Fruit fly (Drosophila melanogaster) whole organism, embryonic: ENCODE measurements around the gene MED14.

ENCODE experiments used
- BEAF-32 ChIP-seq: fragments of 200-800 bp; sonication (Bioruptor generic); optimal IDR thresholded peaks from 3 replicates; lab custom pipeline; 2017; ENCODE audit warnings: missing biosample characterization, missing genetic modification characterization, mild to moderate bottlenecking, moderate library complexity, missing genetic modification reagents
- CG10321 ChIP-seq: fragments of 200-800 bp; sonication (Bioruptor generic); IDR thresholded peaks from 2 replicates; pipeline ENCODE4 v1.3.6; 2022; ENCODE audit warnings: missing biosample characterization, missing genetic modification characterization
- CG10654 ChIP-seq: fragments of 200-800 bp; sonication (Bioruptor generic); optimal IDR thresholded peaks from 2 replicates; lab custom pipeline; 2016; ENCODE audit warnings: missing biosample characterization, missing genetic modification characterization
- CG11695 ChIP-seq: fragments of 200-800 bp; sonication (Bioruptor generic); IDR thresholded peaks from 3 replicates; pipeline ENCODE4 v1.3.6; 2022; ENCODE audit warnings: missing biosample characterization, missing genetic modification characterization
- CG11723 ChIP-seq: fragments of 200-800 bp; sonication (Bioruptor generic); optimal IDR thresholded peaks from 2 replicates; lab custom pipeline; 2017; ENCODE audit warnings: missing biosample characterization, mild to moderate bottlenecking, missing genetic modification characterization
- CG12155 ChIP-seq: fragments of 200-800 bp; sonication (Bioruptor generic); optimal IDR thresholded peaks from 3 replicates; lab custom pipeline; 2016; ENCODE audit warnings: missing biosample characterization, missing genetic modification characterization
- CG14050 ChIP-seq: fragments of 200-800 bp; sonication (Bioruptor generic); IDR thresholded peaks from 3 replicates; pipeline ENCODE4 v1.3.6; 2022; ENCODE audit warnings: missing biosample characterization, missing genetic modification characterization
- CG14667 ChIP-seq: fragments of 200-800 bp; sonication (Bioruptor generic); IDR thresholded peaks from 2 replicates; pipeline ENCODE4 v1.3.6; 2022; ENCODE audit warnings: missing biosample characterization, missing genetic modification characterization
- CG14860 ChIP-seq: fragments of 200-800 bp; sonication (Bioruptor generic); IDR thresholded peaks from 3 replicates; pipeline ENCODE4 v1.3.6; 2022; ENCODE audit warnings: missing biosample characterization, missing genetic modification characterization; ENCODE audit not compliant: partially characterized antibody
- CG1603 ChIP-seq: fragments of 200-800 bp; sonication (Bioruptor generic); optimal IDR thresholded peaks from 2 replicates; lab custom pipeline; 2019; ENCODE audit warnings: missing biosample characterization, mild to moderate bottlenecking, missing genetic modification characterization, moderate library complexity
- CG17612 ChIP-seq: fragments of 200-800 bp; sonication (Bioruptor generic); IDR thresholded peaks from 2 replicates; pipeline ENCODE4 v1.3.6; 2022; ENCODE audit warnings: missing biosample characterization, missing genetic modification characterization
- CG1792 ChIP-seq: fragments of 200-800 bp; sonication (Bioruptor generic); optimal IDR thresholded peaks from 2 replicates; lab custom pipeline; 2016; ENCODE audit warnings: missing biosample characterization, missing genetic modification characterization
- CG2199 ChIP-seq: fragments of 200-800 bp; sonication (Bioruptor generic); IDR thresholded peaks from 3 replicates; pipeline ENCODE4 v1.3.6; 2022; ENCODE audit warnings: missing biosample characterization, missing genetic modification characterization
- CG32767 ChIP-seq: fragments of 200-800 bp; sonication (Bioruptor generic); IDR thresholded peaks from 2 replicates; pipeline ENCODE4 v1.3.6; 2022; ENCODE audit warnings: missing biosample characterization, missing genetic modification characterization
- CG3407 ChIP-seq: fragments of 200-800 bp; sonication (Bioruptor generic); optimal IDR thresholded peaks from 2 replicates; lab custom pipeline; 2018; ENCODE audit warnings: missing biosample characterization, mild to moderate bottlenecking, missing genetic modification characterization
- CG4328 ChIP-seq: fragments of 200-800 bp; sonication (Bioruptor generic); optimal IDR thresholded peaks from 3 replicates; lab custom pipeline; 2017; ENCODE audit warnings: missing biosample characterization, missing genetic modification reagents, missing genetic modification characterization
- CG6175 ChIP-seq: fragments of 200-800 bp; sonication (Bioruptor generic); IDR thresholded peaks from 3 replicates; pipeline ENCODE4 v1.3.6; 2022; ENCODE audit warnings: missing biosample characterization, missing genetic modification characterization
- CG7839 ChIP-seq: fragments of 200-800 bp; sonication (Bioruptor generic); optimal IDR thresholded peaks from 3 replicates; lab custom pipeline; 2018; ENCODE audit warnings: missing biosample characterization, mild to moderate bottlenecking, missing genetic modification characterization, moderate library complexity
- CG9727 ChIP-seq: fragments of 200-800 bp; sonication (Bioruptor generic); optimal IDR thresholded peaks from 3 replicates; lab custom pipeline; 2017; ENCODE audit warnings: missing biosample characterization, mild to moderate bottlenecking, missing genetic modification characterization
- CHES-1-like ChIP-seq: fragments of 200-800 bp; sonication (Bioruptor generic); optimal IDR thresholded peaks from 2 replicates; lab custom pipeline; 2016; ENCODE audit warnings: missing biosample characterization, missing genetic modification characterization
- Camta ChIP-seq: fragments of 200-800 bp; sonication (Bioruptor generic); optimal IDR thresholded peaks from 2 replicates; lab custom pipeline; 2016; ENCODE audit warnings: missing biosample characterization, missing genetic modification characterization
- Fer3 ChIP-seq: fragments of 200-800 bp; sonication (Bioruptor generic); optimal IDR thresholded peaks from 2 replicates; lab custom pipeline; 2018; ENCODE audit warnings: missing biosample characterization, mild to moderate bottlenecking, missing genetic modification characterization, moderate library complexity
- Hr39 ChIP-seq: fragments of >200 bp; optimal IDR thresholded peaks from 2 replicates; lab custom pipeline; 2017
- Lhr ChIP-seq: fragments of 200-800 bp; sonication (Bioruptor generic); optimal IDR thresholded peaks from 3 replicates; lab custom pipeline; 2017; ENCODE audit warnings: mild to moderate bottlenecking, missing biosample characterization, missing genetic modification reagents, missing genetic modification characterization
- NC2β ChIP-seq: fragments of 200-800 bp; sonication (Bioruptor generic); optimal IDR thresholded peaks from 2 replicates; lab custom pipeline; 2016; ENCODE audit warnings: missing biosample characterization, missing genetic modification characterization
- Nf-YB ChIP-seq: fragments of 200-800 bp; sonication (Bioruptor generic); optimal IDR thresholded peaks from 3 replicates; lab custom pipeline; 2019; ENCODE audit warnings: missing biosample characterization, mild to moderate bottlenecking, missing genetic modification characterization, moderate library complexity
- NfI ChIP-seq: fragments of 200-800 bp; sonication (Bioruptor generic); optimal IDR thresholded peaks from 3 replicates; lab custom pipeline; 2018; ENCODE audit warnings: missing biosample characterization, mild to moderate bottlenecking, missing genetic modification characterization, moderate library complexity
- PHDP ChIP-seq: fragments of 200-800 bp; sonication (Bioruptor generic); optimal IDR thresholded peaks from 3 replicates; lab custom pipeline; 2018; ENCODE audit warnings: missing biosample characterization, mild to moderate bottlenecking, missing genetic modification characterization, moderate library complexity
- Sox102F ChIP-seq: fragments of 200-800 bp; sonication (Bioruptor generic); optimal IDR thresholded peaks from 2 replicates; lab custom pipeline; 2018; ENCODE audit warnings: missing biosample characterization, mild to moderate bottlenecking, missing genetic modification characterization, moderate library complexity
- TFAM ChIP-seq: fragments of 200-800 bp; sonication (Bioruptor generic); optimal IDR thresholded peaks from 2 replicates; lab custom pipeline; 2017; ENCODE audit warnings: missing biosample characterization, missing genetic modification characterization, inconsistent platforms
- ac ChIP-seq: fragments of 200-800 bp; sonication (Bioruptor generic); optimal IDR thresholded peaks from 3 replicates; lab custom pipeline; 2017; ENCODE audit warnings: missing biosample characterization, mild to moderate bottlenecking, missing genetic modification characterization
- ase ChIP-seq: fragments of 200-800 bp; sonication (Bioruptor generic); IDR thresholded peaks from 3 replicates; pipeline ENCODE4 v1.3.6; 2022; ENCODE audit warnings: missing biosample characterization, missing genetic modification characterization
- chn ChIP-seq: fragments of 200-800 bp; sonication (Bioruptor generic); optimal IDR thresholded peaks from 2 replicates; lab custom pipeline; 2016; ENCODE audit warnings: missing biosample characterization, missing genetic modification characterization
- croc ChIP-seq: fragments of 200-800 bp; sonication (Bioruptor generic); conservative IDR thresholded peaks from 3 replicates; pipeline ENCODE4 v1.3.6; 2022; ENCODE audit warnings: missing biosample characterization, missing genetic modification characterization
- dysf ChIP-seq: fragments of 200-800 bp; sonication (Bioruptor generic); IDR thresholded peaks from 3 replicates; pipeline ENCODE4 v1.3.6; 2022; ENCODE audit warnings: missing biosample characterization, missing genetic modification characterization
- exex ChIP-seq: fragments of 200-800 bp; sonication (Bioruptor generic); optimal IDR thresholded peaks from 4 replicates; lab custom pipeline; 2018; ENCODE audit warnings: missing biosample characterization, mild to moderate bottlenecking, missing genetic modification characterization, moderate library complexity
- grn ChIP-seq: fragments of 200-800 bp; sonication (Bioruptor generic); optimal IDR thresholded peaks from 3 replicates; lab custom pipeline; 2017; ENCODE audit warnings: missing biosample characterization, missing genetic modification characterization
- gsb-n ChIP-seq: fragments of 200-800 bp; sonication (Bioruptor generic); optimal IDR thresholded peaks from 3 replicates; lab custom pipeline; 2018; ENCODE audit warnings: missing biosample characterization, mild to moderate bottlenecking, missing genetic modification characterization
- hb ChIP-seq: fragments of 200-800 bp; sonication (Bioruptor generic); IDR thresholded peaks from 3 replicates; pipeline ENCODE4 v1.3.6; 2022; ENCODE audit warnings: missing biosample characterization, missing genetic modification characterization; ENCODE audit not compliant: partially characterized antibody
- inv ChIP-seq: fragments of 200-800 bp; sonication (Bioruptor generic); IDR thresholded peaks from 2 replicates; pipeline ENCODE4 v1.3.6; 2022; ENCODE audit warnings: missing biosample characterization, missing genetic modification characterization; ENCODE audit not compliant: partially characterized antibody
- pan ChIP-seq, 4 experiments: fragments of >200 bp in 3 of 4; fragments of 200-800 bp in 1 of 4; sonication (Bioruptor generic) in 1 of 4; optimal IDR thresholded peaks in 3 of 4; IDR thresholded peaks in 1 of 4; 2 replicates each; pipeline versions ENCODE4 v1.3.6 to Lab custom; 2017 to 2022; ENCODE audit warnings: missing biosample characterization in 2 of 4, missing genetic modification characterization in 2 of 4, mixed read lengths in 1 of 4
- sim ChIP-seq: fragments of 200-800 bp; sonication (Bioruptor generic); IDR thresholded peaks from 2 replicates; pipeline ENCODE4 v1.3.6; 2022; ENCODE audit warnings: missing biosample characterization, missing genetic modification characterization
- twi ChIP-seq: fragments of 200-800 bp; optimal IDR thresholded peaks from 2 replicates; lab custom pipeline; 2019; ENCODE audit warnings: missing biosample characterization, mild to moderate bottlenecking, missing genetic modification characterization, moderate library complexity
- unpg ChIP-seq: fragments of 200-800 bp; sonication (Bioruptor generic); optimal IDR thresholded peaks from 3 replicates; lab custom pipeline; 2018; ENCODE audit warnings: missing biosample characterization, mild to moderate bottlenecking, missing genetic modification characterization, moderate library complexity
- wek ChIP-seq: fragments of 200-800 bp; sonication (Bioruptor generic); optimal IDR thresholded peaks from 3 replicates; lab custom pipeline; 2018; ENCODE audit warnings: missing biosample characterization, mild to moderate bottlenecking, missing genetic modification characterization, moderate library complexity
- zen ChIP-seq: fragments of 200-800 bp; sonication (Bioruptor generic); optimal IDR thresholded peaks from 3 replicates; lab custom pipeline; 2018; ENCODE audit warnings: missing biosample characterization, mild to moderate bottlenecking, missing genetic modification characterization, moderate library complexity
- zen2 ChIP-seq: fragments of 200-800 bp; sonication (Bioruptor generic); IDR thresholded peaks from 3 replicates; pipeline ENCODE4 v1.3.6; 2022; ENCODE audit warnings: missing biosample characterization, missing genetic modification characterization; ENCODE audit not compliant: partially characterized antibody
- zf30C ChIP-seq: fragments of 200-800 bp; sonication (Bioruptor generic); optimal IDR thresholded peaks from 3 replicates; lab custom pipeline; 2018; ENCODE audit warnings: missing biosample characterization, mild to moderate bottlenecking, missing genetic modification characterization

MED14 gene

dm6 chr3L:640324-640974 lies 47.4 kb downstream of the MED14 start (continued):
- TF ChIP-seq pan (optimal IDR thresholded peaks at IDR 0.05; lab: Kevin White, UChicago) (no peak), pan (GFP tag; optimal IDR thresholded peaks at IDR 0.05 in 1 of 2, IDR thresholded peaks at IDR 0.05 in 1 of 2) (peak in 1 of 2 experiments; percentile 77), CG9727 (GFP tag; lab: Kevin White, UChicago) (peak; percentile 94), CHES-1-like (GFP tag; lab: Kevin White, UChicago) (peak; percentile 77), CG14860 (GFP tag; lab: Robert Waterston, UW) (no peak), NfI (GFP tag; lab: Kevin White, UChicago) (peak; percentile 76), CG1603 (tag; lab: Kevin White, UChicago) (peak; percentile 88), zf30C (GFP tag; lab: Kevin White, UChicago) (peak; percentile 99), grn (GFP tag; lab: Kevin White, UChicago) (peak; percentile 16), Sox102F (GFP tag; lab: Kevin White, UChicago) (peak; percentile 77), CG1792 (GFP tag; lab: Kevin White, UChicago) (peak; percentile 72), TFAM (GFP tag; lab: Kevin White, UChicago) (peak; percentile 76), CG14050 (GFP tag; lab: Robert Waterston, UW) (no peak; the same call in 2 of the 3 replicates), chn (GFP tag; lab: Kevin White, UChicago) (peak; percentile 62), NC2β (GFP tag; lab: Kevin White, UChicago) (peak; percentile 81), Fer3 (tag; lab: Kevin White, UChicago) (peak; percentile 71), CG12155 (GFP tag; lab: Kevin White, UChicago) (peak; percentile 83), CG7839 (tag; lab: Kevin White, UChicago) (peak; percentile 85), ac (GFP tag; lab: Kevin White, UChicago) (peak; percentile 73), BEAF-32 (GFP tag; lab: Kevin White, UChicago) (no peak), ase (GFP tag; lab: Robert Waterston, UW) (peak; percentile 75; the same call in 2 of the 3 replicates), CG14667 (GFP tag; lab: Robert Waterston, UW) (peak; percentile 31; the same call in 1 of the 2 replicates), Hr39 (no peak), CG10654 (GFP tag; lab: Kevin White, UChicago) (peak; percentile 75), CG3407 (GFP tag; lab: Kevin White, UChicago) (peak; percentile 79), dysf (GFP tag; lab: Robert Waterston, UW) (peak; percentile 86), zen (peak; percentile 94), CG11723 (GFP tag; lab: Kevin White, UChicago) (peak; percentile 79), zen2 (GFP tag; lab: Robert Waterston, UW) (no peak), croc (peak; percentile 76), CG32767 (peak; percentile 74), hb (GFP tag; lab: Robert Waterston, UW) (no peak), gsb-n (tag; lab: Kevin White, UChicago) (peak; percentile 86), CG10321 (GFP tag; lab: Robert Waterston, UW) (peak; percentile 85), PHDP (peak; percentile 78), inv (GFP tag; lab: Robert Waterston, UW) (no peak), unpg (peak; percentile 86), CG2199 (GFP tag; lab: Robert Waterston, UW) (peak; percentile 93), CG6175 (GFP tag; lab: Robert Waterston, UW) (0 out of 3 replicates have a peak, but pooled peaks have one; percentile 33), CG4328 (peak; percentile 80), Lhr (GFP tag; lab: Kevin White, UChicago) (peak; percentile 69), exex (tag; lab: Kevin White, UChicago) (no peak), wek (peak; percentile 41), CG17612 (GFP tag; lab: Robert Waterston, UW) (0 out of 2 replicates have a peak, but pooled peaks have one; percentile 7), Camta (peak; percentile 85), twi (tag; lab: Kevin White, UChicago) (peak; percentile 77), sim (GFP tag; lab: Robert Waterston, UW) (peak; percentile 76), CG11695 (GFP tag; lab: Robert Waterston, UW) (peak; percentile 75; the same call in 2 of the 3 replicates), Nf-YB (GFP tag; lab: Kevin White, UChicago) (peak; percentile 38)
